Fruit fly (Drosophila melanogaster): Measurements from ENCODE around the gene yip7.

The yip7 gene

dm6 chr3L:5989391-5990156, 45.4 kb upstream of the yip7 start (continued):
- peak; percentile 63 for TF ChIP-seq CG10979 (tag; optimal IDR thresholded peaks at IDR 0.05)
- peak; percentile 51 for TF ChIP-seq CG11504 (tag; optimal IDR thresholded peaks at IDR 0.05)
- TF ChIP-seq oc (tag; optimal IDR thresholded peaks at IDR 0.05) = no peak
- peak; percentile 64 for TF ChIP-seq phol (tag; optimal IDR thresholded peaks at IDR 0.05)
- no peak for TF ChIP-seq CG7271 (tag; optimal IDR thresholded peaks at IDR 0.05)
- TF ChIP-seq Adf1 (GFP tag; IDR thresholded peaks at IDR 0.05) = no peak
- no peak for TF ChIP-seq CG13624 (GFP tag; optimal IDR thresholded peaks at IDR 0.05)
- no peak for TF ChIP-seq CG1233 (GFP tag; optimal IDR thresholded peaks at IDR 0.05)
- TF ChIP-seq CG17802 (tag; optimal IDR thresholded peaks at IDR 0.05) = no peak
- TF ChIP-seq CG1603 (tag; optimal IDR thresholded peaks at IDR 0.05) = peak; percentile 7
- no peak for TF ChIP-seq mirr (GFP tag; optimal IDR thresholded peaks at IDR 0.05)
- TF ChIP-seq CG14710 (tag; optimal IDR thresholded peaks at IDR 0.05) = peak; percentile 50
- TF ChIP-seq inv (GFP tag; IDR thresholded peaks at IDR 0.05; ENCODE audit: partially characterized antibody) = no peak
- TF ChIP-seq CG13424 (tag; optimal IDR thresholded peaks at IDR 0.05) = no peak
- no peak for TF ChIP-seq CG8089 (GFP tag; optimal IDR thresholded peaks at IDR 0.05)
- 0 out of 3 replicates have a peak, but pooled peaks have one; percentile 5 for TF ChIP-seq CG11695 (GFP tag; IDR thresholded peaks at IDR 0.05)
- TF ChIP-seq disco-r (GFP tag; optimal IDR thresholded peaks at IDR 0.05) = no peak
- TF ChIP-seq Sry-β (GFP tag; optimal IDR thresholded peaks at IDR 0.05) = no peak
- peak; percentile 47 for TF ChIP-seq CG2712 (tag; optimal IDR thresholded peaks at IDR 0.05)
- TF ChIP-seq sens (GFP tag) = peak; percentile 80
- TF ChIP-seq bab2 (GFP tag; optimal IDR thresholded peaks at IDR 0.05) = no peak
- TF ChIP-seq al (GFP tag; IDR thresholded peaks at IDR 0.05) = no peak
- TF ChIP-seq lov (optimal IDR thresholded peaks at IDR 0.05) = no peak
- TF ChIP-seq lov (GFP tag; IDR thresholded peaks at IDR 0.05) = no peak
- TF ChIP-seq luna (GFP tag; optimal IDR thresholded peaks at IDR 0.05) = no peak
- 0 out of 2 replicates have a peak, but pooled peaks have one; percentile 17 for TF ChIP-seq CG4404 (GFP tag; IDR thresholded peaks at IDR 0.05)
- TF ChIP-seq Opbp (GFP tag; IDR thresholded peaks at IDR 0.05; ENCODE audit: partially characterized antibody) = no peak
- no peak for TF ChIP-seq Rx (GFP tag; IDR thresholded peaks at IDR 0.05)
- TF ChIP-seq eve (GFP tag; optimal IDR thresholded peaks at IDR 0.05) = peak in 1 of 2 experiments; percentile 2
- TF ChIP-seq ab (GFP tag; optimal IDR thresholded peaks at IDR 0.05) = no peak
- TF ChIP-seq Bdp1 (GFP tag; optimal IDR thresholded peaks at IDR 0.05) = no peak
- no peak for TF ChIP-seq lilli (GFP tag; optimal IDR thresholded peaks at IDR 0.05)
- TF ChIP-seq seq (GFP tag; IDR thresholded peaks at IDR 0.05) = no peak
- TF ChIP-seq Lhr (GFP tag; optimal IDR thresholded peaks at IDR 0.05) = no peak
- TF ChIP-seq CrebB (tag; optimal IDR thresholded peaks at IDR 0.05) = no peak
- no peak for TF ChIP-seq CG10462 (GFP tag; optimal IDR thresholded peaks at IDR 0.05)
- TF ChIP-seq eyg (GFP tag; optimal IDR thresholded peaks at IDR 0.05) = no peak
- TF ChIP-seq CG10267 (tag; optimal IDR thresholded peaks at IDR 0.05) = peak; percentile 33
- no peak for TF ChIP-seq PHDP (tag; optimal IDR thresholded peaks at IDR 0.05)
- no peak for TF ChIP-seq gsb (GFP tag; IDR thresholded peaks at IDR 0.05)
- TF ChIP-seq zf30C (GFP tag; optimal IDR thresholded peaks at IDR 0.05) = peak; percentile 7
- no peak for TF ChIP-seq MESR4 (GFP tag; optimal IDR thresholded peaks at IDR 0.05)
- no peak for TF ChIP-seq CG10654 (GFP tag; optimal IDR thresholded peaks at IDR 0.05)
- TF ChIP-seq Dip3 (GFP tag; optimal IDR thresholded peaks at IDR 0.05) = no peak
- no peak for TF ChIP-seq CG10366 (GFP tag; IDR thresholded peaks at IDR 0.05)
- TF ChIP-seq CG7556 (GFP tag; optimal IDR thresholded peaks at IDR 0.05) = peak; percentile 3
- no peak for TF ChIP-seq CG6272 (GFP tag; IDR thresholded peaks at IDR 0.05)
- TF ChIP-seq br (optimal IDR thresholded peaks at IDR 0.05) = no peak
- no peak for TF ChIP-seq sob (GFP tag; IDR thresholded peaks at IDR 0.05)
- TF ChIP-seq ttk (GFP tag; IDR thresholded peaks at IDR 0.05) = no peak
- peak; percentile 47 for TF ChIP-seq CG15696 (tag; optimal IDR thresholded peaks at IDR 0.05)
